Fruit fly (Drosophila melanogaster): ENCODE data around the gene Hsp83.

The Hsp83 gene

dm6 chr3L:3192912-3193311, at the start of gene Hsp83:
TSS of gene Hsp83 (plus strand) at chr3L:3192969.
- no peak for TF ChIP-seq CTCF (optimal IDR thresholded peaks at IDR 0.05)
- TF ChIP-seq CG8478 (optimal IDR thresholded peaks at IDR 0.05) = no peak

dm6 chr3L:3143383-3143962, 49.3 kb upstream of the Hsp83 start, which contains the start of the genes CG11537 and Alg2:
TSS of gene CG11537 (minus strand) at chr3L:3143457.
TSS of gene Alg2 (plus strand) at chr3L:3143808.
- TF ChIP-seq CTCF (optimal IDR thresholded peaks at IDR 0.05) (no peak), CG8478 (optimal IDR thresholded peaks at IDR 0.05) (no peak)

- TF ChIP-seq CG8478 (optimal IDR thresholded peaks at IDR 0.05) (no peak), CTCF (optimal IDR thresholded peaks at IDR 0.05) (no peak)
These were observed 44.4 kb upstream of the Hsp83 start, which contains the start of the genes Usp5 and BtbVII for dm6 chr3L:3148125-3149059. TSS of gene Usp5 (minus strand) at chr3L:3148358. TSS of gene BtbVII (plus strand) at chr3L:3148646.

dm6 chr3L:3149060-3149872, 43.5 kb upstream of the Hsp83 start:
- no peak for TF ChIP-seq CG8478 (optimal IDR thresholded peaks at IDR 0.05)
- no peak for TF ChIP-seq CTCF (optimal IDR thresholded peaks at IDR 0.05)

dm6 chr3L:3150376-3150775, 42.4 kb upstream of the Hsp83 start:
- TF ChIP-seq CTCF (optimal IDR thresholded peaks at IDR 0.05) = no peak
- TF ChIP-seq CG8478 (optimal IDR thresholded peaks at IDR 0.05) = no peak

- TF ChIP-seq CG8478 (optimal IDR thresholded peaks at IDR 0.05) (no peak), CTCF (optimal IDR thresholded peaks at IDR 0.05) (peak; percentile 50 to 59)
These were observed 35.1 kb upstream of the Hsp83 start for dm6 chr3L:3157651-3158050.

- no peak for TF ChIP-seq CG8478 (optimal IDR thresholded peaks at IDR 0.05)
- no peak for TF ChIP-seq CTCF (optimal IDR thresholded peaks at IDR 0.05)
These were observed 33.2 kb upstream of the Hsp83 start, which contains the start of the genes ND-30 and CG15812 for dm6 chr3L:3159309-3160194. TSS of gene ND-30 (minus strand) at chr3L:3159578. TSS of gene CG15812 (plus strand) at chr3L:3159991.

dm6 chr3L:3161968-3162367, 30.8 kb upstream of the Hsp83 start, which contains the start of gene rasp:
TSS of gene rasp (plus strand) at chr3L:3162180.
- no peak for TF ChIP-seq CG8478 (optimal IDR thresholded peaks at IDR 0.05)
- no peak for TF ChIP-seq CTCF (optimal IDR thresholded peaks at IDR 0.05)

- TF ChIP-seq CTCF (optimal IDR thresholded peaks at IDR 0.05) (no peak), CG8478 (optimal IDR thresholded peaks at IDR 0.05) (no peak)
These were observed 30.2 kb upstream of the Hsp83 start for dm6 chr3L:3162584-3162983.

- TF ChIP-seq CG8478 (optimal IDR thresholded peaks at IDR 0.05) (no peak), CTCF (optimal IDR thresholded peaks at IDR 0.05) (no peak)
These were observed 27.8 kb upstream of the Hsp83 start, which contains the start of gene CG32280 for dm6 chr3L:3164951-3165350. TSS of gene CG32280 (plus strand) at chr3L:3165181.

- no peak for TF ChIP-seq CG8478 (optimal IDR thresholded peaks at IDR 0.05)
- TF ChIP-seq CTCF (optimal IDR thresholded peaks at IDR 0.05) = no peak
These were observed 27.4 kb upstream of the Hsp83 start for dm6 chr3L:3165399-3165798.

- TF ChIP-seq CTCF (optimal IDR thresholded peaks at IDR 0.05) (no peak), CG8478 (optimal IDR thresholded peaks at IDR 0.05) (no peak)
These were observed 26.5 kb upstream of the Hsp83 start, which contains the start of gene Asciz for dm6 chr3L:3166200-3166695. TSS of gene Asciz (minus strand) at chr3L:3166250.

- TF ChIP-seq CG8478 (optimal IDR thresholded peaks at IDR 0.05) (no peak), CTCF (optimal IDR thresholded peaks at IDR 0.05) (no peak)
These were observed 23.7 kb upstream of the Hsp83 start, which contains the start of the genes CG32278 and CG32281 for dm6 chr3L:3169107-3169506. TSS of gene CG32278 (plus strand) at chr3L:3169286. TSS of gene CG32281 (plus strand) at chr3L:3169375.
